Fruit fly (Drosophila melanogaster): Measurements from ENCODE around the gene CG42371.

Gene CG42371

DNA sequence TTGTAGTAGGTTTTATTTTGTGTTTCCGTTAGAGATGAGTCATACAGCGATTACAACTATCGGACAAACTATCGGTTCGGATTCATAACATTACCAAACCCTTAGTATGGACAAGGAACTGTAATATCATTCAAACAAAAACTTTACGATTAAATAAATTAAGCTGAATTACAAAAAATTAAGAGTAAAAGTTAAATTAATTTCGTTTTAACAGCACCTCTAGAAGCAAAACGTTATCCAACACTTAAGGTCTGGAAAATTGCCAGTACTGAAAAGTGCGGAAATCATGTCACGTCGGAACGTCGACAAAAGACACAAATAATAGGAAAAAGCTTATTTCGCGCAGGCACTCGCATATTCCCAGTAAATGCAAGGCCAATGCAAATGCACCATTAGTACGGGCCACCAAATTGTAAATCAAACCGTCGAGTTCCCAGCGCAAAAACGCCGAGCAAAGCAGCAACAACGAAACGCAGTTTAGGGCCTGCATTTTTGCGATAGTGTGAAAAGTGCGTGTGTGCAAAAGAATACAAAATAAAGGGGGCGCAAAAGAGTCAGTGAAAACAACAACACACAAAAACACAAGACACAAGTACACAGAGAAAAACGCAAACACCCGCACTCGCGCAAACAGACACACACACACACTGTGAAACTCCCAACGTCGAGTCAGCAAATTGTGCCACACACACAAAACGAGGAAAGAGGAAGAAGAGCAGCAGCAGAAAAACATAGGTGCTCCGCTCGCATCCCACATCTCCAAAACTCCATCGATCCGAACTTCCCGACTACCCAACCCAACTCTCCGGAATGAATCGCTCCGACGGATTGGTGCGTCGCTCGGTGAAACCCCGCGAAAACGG lies 9.4 kb upstream of the CG42371 start, which contains the start of the genes CG15387 and sau (continued):
- peak; percentile 81 for TF ChIP-seq Six4 (GFP tag; optimal IDR thresholded peaks at IDR 0.05)
- TF ChIP-seq CTCF (GFP tag; optimal IDR thresholded peaks at IDR 0.05): peak; percentile 23
- TF ChIP-seq CG6689 (GFP tag; IDR thresholded peaks at IDR 0.05): peak; percentile 83
- TF ChIP-seq gsb-n (tag; optimal IDR thresholded peaks at IDR 0.05): peak; percentile 81
- peak; percentile 70 for TF ChIP-seq CG6854 (GFP tag; optimal IDR thresholded peaks at IDR 0.05)
- TF ChIP-seq HmgD (GFP tag; optimal IDR thresholded peaks at IDR 0.05): peak; percentile 59
- peak; percentile 85 for TF ChIP-seq CG8924 (tag; optimal IDR thresholded peaks at IDR 0.05)
- peak; percentile 86 for TF ChIP-seq vfl (GFP tag; optimal IDR thresholded peaks at IDR 0.05)
- TF ChIP-seq CG7745 (tag; optimal IDR thresholded peaks at IDR 0.05): no peak
- peak; percentile 41 for TF ChIP-seq trh (GFP tag; optimal IDR thresholded peaks at IDR 0.05)
- peak; percentile 80 for TF ChIP-seq CG3995 (GFP tag; optimal IDR thresholded peaks at IDR 0.05)
- TF ChIP-seq CG8281 (tag; optimal IDR thresholded peaks at IDR 0.05): peak; percentile 50
- TF ChIP-seq Mad (GFP tag; optimal IDR thresholded peaks at IDR 0.05): peak; percentile 88
- TF ChIP-seq CG8290 (GFP tag; optimal IDR thresholded peaks at IDR 0.05): peak; percentile 92
- TF ChIP-seq CG8290 (tag; optimal IDR thresholded peaks at IDR 0.05): peak; percentile 70 to 88
- TF ChIP-seq yki (optimal IDR thresholded peaks at IDR 0.05): no peak
- no peak for TF ChIP-seq HLHmδ (GFP tag; optimal IDR thresholded peaks at IDR 0.05)
- TF ChIP-seq Meics (GFP tag; optimal IDR thresholded peaks at IDR 0.05): peak; percentile 86
- TF ChIP-seq CG7928 (GFP tag; optimal IDR thresholded peaks at IDR 0.05): peak; percentile 54
- TF ChIP-seq CG17802 (tag; optimal IDR thresholded peaks at IDR 0.05): peak; percentile 66
- TF ChIP-seq CG3065 (GFP tag; optimal IDR thresholded peaks at IDR 0.05): peak; percentile 79
- TF ChIP-seq Dip3 (GFP tag; optimal IDR thresholded peaks at IDR 0.05): peak; percentile 90
- peak in 1 of 2 experiments; percentile 63 for TF ChIP-seq insv (GFP tag; optimal IDR thresholded peaks at IDR 0.05)
- no peak for TF ChIP-seq CG31365 (tag; optimal IDR thresholded peaks at IDR 0.05)
- peak; percentile 89 for TF ChIP-seq CG9817 (tag; optimal IDR thresholded peaks at IDR 0.05)
- no peak for TF ChIP-seq CG1832 (GFP tag; optimal IDR thresholded peaks at IDR 0.05)
- TF ChIP-seq sr (GFP tag; IDR thresholded peaks at IDR 0.05): no peak
- peak; percentile 89 for TF ChIP-seq CG14860 (GFP tag; IDR thresholded peaks at IDR 0.05; ENCODE audit: partially characterized antibody)
- TF ChIP-seq Sry-δ (GFP tag; optimal IDR thresholded peaks at IDR 0.05): peak; percentile 97
- TF ChIP-seq lilli (GFP tag; optimal IDR thresholded peaks at IDR 0.05): peak; percentile 94
- peak; percentile 72; the same call in 1 of the 2 replicates for TF ChIP-seq tna (GFP tag; IDR thresholded peaks at IDR 0.05; ENCODE audit: partially characterized antibody)
- no peak for TF ChIP-seq sc (optimal IDR thresholded peaks at IDR 0.05)
- peak; percentile 64 for TF ChIP-seq sc (GFP tag; optimal IDR thresholded peaks at IDR 0.05)
- peak; percentile 93 for TF ChIP-seq chn (GFP tag; optimal IDR thresholded peaks at IDR 0.05)
- peak; percentile 32 for TF ChIP-seq fd64A (GFP tag; optimal IDR thresholded peaks at IDR 0.05)
- TF ChIP-seq slp2 (GFP tag; optimal IDR thresholded peaks at IDR 0.05): peak; percentile 90
- TF ChIP-seq fu2 (GFP tag; optimal IDR thresholded peaks at IDR 0.05): peak; percentile 91
- peak; percentile 24 for TF ChIP-seq TFAM (GFP tag; optimal IDR thresholded peaks at IDR 0.05)
- peak; percentile 88 for TF ChIP-seq crc (GFP tag; optimal IDR thresholded peaks at IDR 0.05)
- TF ChIP-seq CG13894 (tag; optimal IDR thresholded peaks at IDR 0.05): peak; percentile 90
- TF ChIP-seq Pdp1 (GFP tag; optimal IDR thresholded peaks at IDR 0.05): peak; percentile 89 to 92
- TF ChIP-seq Bdp1 (GFP tag; optimal IDR thresholded peaks at IDR 0.05): peak; percentile 75
- peak; percentile 74 for TF ChIP-seq CG3838 (GFP tag; optimal IDR thresholded peaks at IDR 0.05)
- TF ChIP-seq CG12659 (GFP tag; optimal IDR thresholded peaks at IDR 0.05): peak; percentile 90
- TF ChIP-seq CG18011 (GFP tag; optimal IDR thresholded peaks at IDR 0.05): peak; percentile 71
- TF ChIP-seq ems (GFP tag; optimal IDR thresholded peaks at IDR 0.05): peak; percentile 87
- peak; percentile 72 for TF ChIP-seq CG11093 (GFP tag; IDR thresholded peaks at IDR 0.05)
- TF ChIP-seq Hmx (GFP tag; optimal IDR thresholded peaks at IDR 0.05): peak; percentile 77
- peak; percentile 58 for TF ChIP-seq CG6683 (GFP tag; optimal IDR thresholded peaks at IDR 0.05)
- peak; percentile 89 for TF ChIP-seq slbo (GFP tag; IDR thresholded peaks at IDR 0.05)

All from whole organism, embryonic.